Fruit fly (Drosophila melanogaster) ovary, adult (tissue): ENCODE data around the gene CG34134.

Experiments
- CG17801 ChIP-seq: fragments of 200-800 bp; optimal IDR thresholded peaks from 2 replicates; lab custom pipeline; 2019; ENCODE audit warnings: missing biosample characterization, mild to moderate bottlenecking, missing genetic modification characterization, moderate library complexity; ENCODE audit not compliant: partially characterized antibody

The CG34134 gene

dm6 chr2L:8190681-8191080 lies at the start of gene CG34134:
Gene CG34134 (minus strand): TSS chr2L:8190781.
- TF ChIP-seq CG17801 (GFP tag; lab: Kevin White, UChicago): no peak

dm6 chr2L:8239712-8240245 lies 49.2 kb upstream of the CG34134 start, which contains the start of gene Pvr:
Gene Pvr (minus strand): TSS chr2L:8239878.
- TF ChIP-seq CG17801 (GFP tag; lab: Kevin White, UChicago): peak; percentile 66

dm6 chr2L:8239032-8239650 lies 48.6 kb upstream of the CG34134 start:
- no peak for TF ChIP-seq CG17801 (GFP tag; lab: Kevin White, UChicago)

dm6 chr2L:8233571-8233970 lies 43.0 kb upstream of the CG34134 start:
- TF ChIP-seq CG17801 (GFP tag; lab: Kevin White, UChicago): no peak

- no peak for TF ChIP-seq CG17801 (GFP tag; lab: Kevin White, UChicago)
Observed at dm6 chr2L:8232389-8232788, 41.8 kb upstream of the CG34134 start.

- TF ChIP-seq CG17801 (GFP tag; lab: Kevin White, UChicago): no peak
Observed at dm6 chr2L:8230255-8230654, 39.7 kb upstream of the CG34134 start.

- TF ChIP-seq CG17801 (GFP tag; lab: Kevin White, UChicago): peak; percentile 28
Observed at dm6 chr2L:8229628-8230027, 39.0 kb upstream of the CG34134 start.

- TF ChIP-seq CG17801 (GFP tag; lab: Kevin White, UChicago): no peak
Observed at dm6 chr2L:8229134-8229533, 38.6 kb upstream of the CG34134 start.

- no peak for TF ChIP-seq CG17801 (GFP tag; lab: Kevin White, UChicago)
Observed at dm6 chr2L:8220393-8220934, 29.9 kb upstream of the CG34134 start, which contains the start of gene Snx6. Gene Snx6 (minus strand): TSS chr2L:8220741.

dm6 chr2L:8217917-8218316 lies 27.3 kb upstream of the CG34134 start, which contains the start of gene CG8292:
Gene CG8292 (minus strand): TSS chr2L:8218017.
- TF ChIP-seq CG17801 (GFP tag; lab: Kevin White, UChicago): no peak

dm6 chr2L:8215259-8215929 lies 24.8 kb upstream of the CG34134 start, which contains the start of gene CG8349:
Gene CG8349 (plus strand): TSS chr2L:8215915.
- no peak for TF ChIP-seq CG17801 (GFP tag; lab: Kevin White, UChicago)

dm6 chr2L:8213987-8214386 lies 23.4 kb upstream of the CG34134 start, which contains the start of gene CG8353:
Gene CG8353 (plus strand): TSS chr2L:8214045.
- TF ChIP-seq CG17801 (GFP tag; lab: Kevin White, UChicago): no peak

dm6 chr2L:8212666-8213270 lies 22.2 kb upstream of the CG34134 start, which contains the start of the genes CG8372 and CG8360:
Gene CG8372 (minus strand): TSS chr2L:8212902.
Gene CG8360 (plus strand): TSS chr2L:8212959.
- peak; percentile 98 for TF ChIP-seq CG17801 (GFP tag; lab: Kevin White, UChicago)

dm6 chr2L:8211070-8211469 lies 20.5 kb upstream of the CG34134 start, which contains the start of gene Ssb-c31a:
Gene Ssb-c31a (plus strand): TSS chr2L:8211347.
- peak; percentile 78 for TF ChIP-seq CG17801 (GFP tag; lab: Kevin White, UChicago)

- no peak for TF ChIP-seq CG17801 (GFP tag; lab: Kevin White, UChicago)
Observed at dm6 chr2L:8210468-8210867, 19.9 kb upstream of the CG34134 start.
